Fruit fly (Drosophila melanogaster) whole organism: ENCODE data around the gene CG3184.

Source experiments
- CG8478 ChIP-seq: fragments of >200 bp; optimal IDR thresholded peaks from 2 replicates; lab custom pipeline; 2018; ENCODE audit warnings: inconsistent platforms
- pan ChIP-seq: fragments of >200 bp; optimal IDR thresholded peaks from 2 replicates; lab custom pipeline; 2017
- psq ChIP-seq: fragments of >200 bp; optimal IDR thresholded peaks from 2 replicates; lab custom pipeline; 2017

DNA sequence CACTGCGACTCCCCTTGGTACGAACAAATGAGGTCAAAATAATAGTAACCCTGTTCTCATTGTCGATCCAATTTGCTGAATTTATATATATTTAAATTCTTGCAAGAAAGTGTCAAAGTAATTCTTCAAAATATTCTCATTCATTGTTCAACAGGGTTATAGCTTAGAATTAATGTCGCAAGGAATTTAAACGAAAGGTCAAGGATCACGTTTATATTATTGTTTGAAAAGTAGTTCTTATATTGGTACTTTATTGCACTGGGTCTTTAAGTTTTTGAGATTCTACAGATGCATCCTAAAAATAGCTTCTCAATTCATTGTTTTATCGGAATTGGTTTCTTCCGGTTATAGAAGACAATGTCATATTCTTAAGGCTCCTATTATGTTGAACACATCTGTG, 15.4 kb upstream of the CG3184 start:
- TF ChIP-seq pan (lab: Kevin White, UChicago), result no peak
- no peak for TF ChIP-seq psq (lab: Kevin White, UChicago)
- TF ChIP-seq CG8478 (lab: Kevin White, UChicago), result no peak
